Fruit fly (Drosophila melanogaster) whole organism, adult: ENCODE results near the gene CG9926.

Source experiments
- CG12768 ChIP-seq: fragments of 200-800 bp; sonication (Bioruptor generic); optimal IDR thresholded peaks from 2 replicates; lab custom pipeline; 2017; ENCODE audit warnings: missing biosample characterization, missing genetic modification characterization, mild to moderate bottlenecking, moderate library complexity, missing genetic modification reagents
- CG14711 ChIP-seq: fragments of 200-800 bp; sonication (Bioruptor generic); optimal IDR thresholded peaks from 2 replicates; lab custom pipeline; 2018; ENCODE audit warnings: missing biosample characterization, mild to moderate bottlenecking, missing genetic modification characterization, moderate library complexity
- CG1620 ChIP-seq: fragments of 200-800 bp; sonication (Bioruptor generic); optimal IDR thresholded peaks from 2 replicates; lab custom pipeline; 2016; ENCODE audit warnings: missing biosample characterization, missing genetic modification characterization
- CG33017 ChIP-seq: fragments of 200-800 bp; sonication (Bioruptor generic); optimal IDR thresholded peaks from 2 replicates; lab custom pipeline; 2018; ENCODE audit warnings: missing biosample characterization, mild to moderate bottlenecking, missing genetic modification characterization, moderate library complexity
- CG7101 ChIP-seq: fragments of 200-800 bp; sonication (Bioruptor generic); optimal IDR thresholded peaks from 2 replicates; lab custom pipeline; 2018; ENCODE audit warnings: missing biosample characterization, mild to moderate bottlenecking, missing genetic modification characterization, moderate library complexity
- Crg-1 ChIP-seq: fragments of 200-800 bp; sonication (Bioruptor generic); optimal IDR thresholded peaks from 2 replicates; lab custom pipeline; 2016; ENCODE audit warnings: missing biosample characterization, missing genetic modification characterization
- Hr96 ChIP-seq: fragments of 200-800 bp; sonication (Bioruptor generic); optimal IDR thresholded peaks from 2 replicates; lab custom pipeline; 2016; ENCODE audit warnings: missing biosample characterization, missing genetic modification characterization
- Mnt ChIP-seq: fragments of 200-800 bp; sonication (Bioruptor generic); optimal IDR thresholded peaks from 2 replicates; lab custom pipeline; 2016; ENCODE audit warnings: missing biosample characterization, mild to moderate bottlenecking, missing genetic modification characterization
- bab1 ChIP-seq: fragments of 200-800 bp; sonication (Bioruptor generic); optimal IDR thresholded peaks from 3 replicates; lab custom pipeline; 2019; ENCODE audit warnings: missing biosample characterization, mild to moderate bottlenecking, missing genetic modification characterization, moderate library complexity
- cic ChIP-seq: fragments of 200-800 bp; sonication (Bioruptor generic); optimal IDR thresholded peaks from 2 replicates; lab custom pipeline; 2017; ENCODE audit warnings: missing biosample characterization, mild to moderate bottlenecking, missing genetic modification characterization, moderate library complexity
- cnc ChIP-seq, 2 experiments: fragments of >200 bp; optimal IDR thresholded peaks; 2 replicates each; lab custom pipeline; 2017
- kay ChIP-seq: fragments of 200-800 bp; sonication (Bioruptor generic); peaks from one replicate; lab custom pipeline; 2016; ENCODE audit warnings: missing biosample characterization, missing genetic modification characterization, borderline replicate concordance
- ovo ChIP-seq: fragments of 200-800 bp; sonication (Bioruptor generic); optimal IDR thresholded peaks from 2 replicates; lab custom pipeline; 2016; ENCODE audit warnings: missing biosample characterization, missing genetic modification characterization
- pad ChIP-seq: fragments of 200-800 bp; sonication (Bioruptor generic); optimal IDR thresholded peaks from 3 replicates; lab custom pipeline; 2017; ENCODE audit warnings: missing biosample characterization, missing genetic modification characterization, mild to moderate bottlenecking, moderate library complexity, missing genetic modification reagents

DNA sequence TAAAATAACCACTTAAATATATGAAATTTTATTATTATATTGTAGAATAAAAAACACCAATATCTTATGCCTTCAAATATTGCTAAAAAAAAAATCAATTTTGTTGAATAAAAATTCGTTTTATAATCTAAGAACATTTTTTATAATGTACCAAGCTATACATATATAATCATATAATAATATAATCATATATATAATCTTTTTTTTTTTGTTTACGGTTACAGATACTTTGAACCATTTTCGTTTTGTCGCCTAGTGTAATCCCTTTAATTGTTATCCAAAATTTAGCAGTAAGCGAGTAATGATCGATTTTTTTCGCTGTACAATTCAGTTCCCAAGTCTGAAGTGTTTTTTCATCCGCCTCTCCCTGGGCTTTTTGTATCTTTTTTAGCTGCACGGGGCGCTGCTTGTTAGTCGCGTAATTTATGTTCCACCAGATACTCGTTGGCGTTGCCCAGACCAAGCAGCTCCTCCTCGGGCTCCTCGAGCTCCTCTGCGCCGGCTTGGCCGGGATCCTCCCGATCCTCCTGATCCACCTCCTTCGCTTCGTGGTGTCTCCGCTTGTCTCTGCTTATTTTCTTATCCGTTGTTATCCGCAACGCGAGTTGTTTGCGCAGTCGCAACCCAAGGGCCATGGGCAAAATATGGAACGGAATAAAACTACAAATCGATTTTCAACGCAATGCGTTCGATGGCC is 11.4 kb downstream of the CG9926 start:
- TF ChIP-seq bab1 (no peak), kay (GFP tag; lab: Kevin White, UChicago) (no peak), Crg-1 (GFP tag; lab: Kevin White, UChicago) (no peak), CG7101 (tag; lab: Kevin White, UChicago) (no peak), pad (GFP tag; lab: Kevin White, UChicago) (no peak), ovo (GFP tag; lab: Kevin White, UChicago) (no peak), CG33017 (tag; lab: Kevin White, UChicago) (no peak), CG14711 (tag; lab: Kevin White, UChicago) (no peak), cic (GFP tag; lab: Kevin White, UChicago) (no peak), cnc (optimal IDR thresholded peaks at IDR 0.05; lab: Kevin White, UChicago) (no peak), CG12768 (GFP tag; lab: Kevin White, UChicago) (no peak), CG1620 (no peak), Mnt (GFP tag; lab: Kevin White, UChicago) (no peak), Hr96 (GFP tag; lab: Kevin White, UChicago) (no peak)
